Fruit fly (Drosophila melanogaster) whole organism, embryonic: Measurements from ENCODE around the gene CG31650.

Source experiments
- Atf-2 ChIP-seq: fragments of 200-800 bp; sonication (Bioruptor generic); optimal IDR thresholded peaks from 2 replicates; lab custom pipeline; 2016; ENCODE audit warnings: missing biosample characterization, missing genetic modification characterization
- Atf3 ChIP-seq: fragments of 200-800 bp; sonication (Bioruptor generic); optimal IDR thresholded peaks from 3 replicates; lab custom pipeline; 2016; ENCODE audit warnings: missing biosample characterization, missing genetic modification characterization
- Atf6 ChIP-seq: fragments of 200-800 bp; sonication (Bioruptor generic); IDR thresholded peaks from 2 replicates; pipeline ENCODE4 v1.3.6; 2022; ENCODE audit warnings: missing biosample characterization, missing genetic modification characterization
- B-H2 ChIP-seq: fragments of 200-800 bp; sonication (Bioruptor generic); optimal IDR thresholded peaks from 2 replicates; lab custom pipeline; 2018; ENCODE audit warnings: missing biosample characterization, mild to moderate bottlenecking, missing genetic modification characterization
- Blimp-1 ChIP-seq: fragments of 200-800 bp; sonication (Bioruptor generic); optimal IDR thresholded peaks from 3 replicates; lab custom pipeline; 2018; ENCODE audit warnings: missing biosample characterization, missing genetic modification characterization, mild to moderate bottlenecking, moderate library complexity, missing genetic modification reagents
- Bteb2 ChIP-seq: fragments of 200-800 bp; sonication (Bioruptor generic); optimal IDR thresholded peaks from 2 replicates; lab custom pipeline; 2016; ENCODE audit warnings: missing biosample characterization, missing genetic modification characterization
- CG10274 ChIP-seq: fragments of 200-800 bp; sonication (Bioruptor generic); optimal IDR thresholded peaks from 3 replicates; lab custom pipeline; 2017; ENCODE audit warnings: missing biosample characterization, mild to moderate bottlenecking, missing genetic modification characterization
- CG10959 ChIP-seq: fragments of 200-800 bp; sonication (Bioruptor generic); IDR thresholded peaks from 2 replicates; pipeline ENCODE4 v1.3.6; 2022; ENCODE audit warnings: missing biosample characterization, missing genetic modification characterization
- CG11504 ChIP-seq: fragments of 200-800 bp; sonication (Bioruptor generic); optimal IDR thresholded peaks from 3 replicates; lab custom pipeline; 2019; ENCODE audit warnings: missing biosample characterization, mild to moderate bottlenecking, missing genetic modification characterization, moderate library complexity
- CG12236 ChIP-seq: fragments of 200-800 bp; sonication (Bioruptor generic); optimal IDR thresholded peaks from 2 replicates; lab custom pipeline; 2016; ENCODE audit warnings: missing biosample characterization, missing genetic modification characterization
- CG13296 ChIP-seq: fragments of 200-800 bp; sonication (Bioruptor generic); optimal IDR thresholded peaks from 3 replicates; lab custom pipeline; 2018; ENCODE audit warnings: missing biosample characterization, mild to moderate bottlenecking, missing genetic modification characterization
- CG16813 ChIP-seq: fragments of 200-800 bp; sonication (Bioruptor generic); IDR thresholded peaks from 3 replicates; pipeline ENCODE4 v1.3.6; 2022; ENCODE audit warnings: missing biosample characterization, missing genetic modification characterization; ENCODE audit not compliant: partially characterized antibody
- CG16863 ChIP-seq: fragments of 200-800 bp; sonication (Bioruptor generic); optimal IDR thresholded peaks from 3 replicates; lab custom pipeline; 2016; ENCODE audit warnings: missing biosample characterization, missing genetic modification characterization
- CG17361 ChIP-seq: fragments of 200-800 bp; sonication (Bioruptor generic); IDR thresholded peaks from 3 replicates; pipeline ENCODE4 v1.3.6; 2022; ENCODE audit warnings: missing biosample characterization, missing genetic modification characterization
- CG17829 ChIP-seq: fragments of 200-800 bp; optimal IDR thresholded peaks from 2 replicates; lab custom pipeline; 2019; ENCODE audit warnings: missing biosample characterization, mild to moderate bottlenecking, missing genetic modification characterization, moderate library complexity
- CG1792 ChIP-seq: fragments of 200-800 bp; sonication (Bioruptor generic); optimal IDR thresholded peaks from 2 replicates; lab custom pipeline; 2016; ENCODE audit warnings: missing biosample characterization, missing genetic modification characterization
- CG1832 ChIP-seq: fragments of 200-800 bp; sonication (Bioruptor generic); optimal IDR thresholded peaks from 2 replicates; lab custom pipeline; 2017; ENCODE audit warnings: missing biosample characterization, mild to moderate bottlenecking, missing genetic modification characterization, inconsistent platforms
- CG2129 ChIP-seq: fragments of 200-800 bp; sonication (Bioruptor generic); IDR thresholded peaks from 2 replicates; pipeline ENCODE4 v1.3.6; 2022; ENCODE audit warnings: missing biosample characterization, missing genetic modification characterization; ENCODE audit not compliant: partially characterized antibody
- CG30020 ChIP-seq: fragments of 200-800 bp; optimal IDR thresholded peaks from 2 replicates; lab custom pipeline; 2019; ENCODE audit warnings: missing biosample characterization, mild to moderate bottlenecking, missing genetic modification characterization, moderate library complexity
- CG33213 ChIP-seq: fragments of 200-800 bp; sonication (Bioruptor generic); optimal IDR thresholded peaks from 3 replicates; lab custom pipeline; 2016; ENCODE audit warnings: missing biosample characterization, missing genetic modification characterization
- CG33557 ChIP-seq: fragments of 200-800 bp; sonication (Bioruptor generic); optimal IDR thresholded peaks from 2 replicates; lab custom pipeline; 2019; ENCODE audit warnings: missing biosample characterization, mild to moderate bottlenecking, missing genetic modification characterization, moderate library complexity
- CG5180 ChIP-seq: fragments of 200-800 bp; sonication (Bioruptor generic); optimal IDR thresholded peaks from 3 replicates; lab custom pipeline; 2017; ENCODE audit warnings: missing biosample characterization, missing genetic modification characterization, mild to moderate bottlenecking, moderate library complexity, missing genetic modification reagents
- CG9797 ChIP-seq: fragments of 200-800 bp; sonication (Bioruptor generic); optimal IDR thresholded peaks from 3 replicates; lab custom pipeline; 2018; ENCODE audit warnings: missing biosample characterization, mild to moderate bottlenecking, missing genetic modification characterization
- Dek ChIP-seq: fragments of 200-800 bp; sonication (Bioruptor generic); optimal IDR thresholded peaks from 3 replicates; lab custom pipeline; 2019; ENCODE audit warnings: missing biosample characterization, mild to moderate bottlenecking, missing genetic modification characterization, moderate library complexity
- HLH3B ChIP-seq: fragments of 200-800 bp; sonication (Bioruptor generic); IDR thresholded peaks from 2 replicates; pipeline ENCODE4 v1.3.6; 2022; ENCODE audit warnings: missing biosample characterization, missing genetic modification characterization
- Jarid2 ChIP-seq: fragments of 200-800 bp; sonication (Bioruptor generic); optimal IDR thresholded peaks from 3 replicates; lab custom pipeline; 2017; ENCODE audit warnings: mild to moderate bottlenecking, missing biosample characterization, missing genetic modification reagents, missing genetic modification characterization
- Lim3 ChIP-seq: fragments of 200-800 bp; sonication (Bioruptor generic); IDR thresholded peaks from 2 replicates; pipeline ENCODE4 v1.3.6; 2022; ENCODE audit warnings: missing biosample characterization, missing genetic modification characterization
- Med ChIP-seq: fragments of 200-800 bp; sonication (Bioruptor generic); peaks from one replicate; lab custom pipeline; 2016; ENCODE audit warnings: missing biosample characterization, missing genetic modification characterization, mild to moderate bottlenecking, inconsistent platforms, moderate library complexity
- Nf-YC ChIP-seq: fragments of 200-800 bp; optimal IDR thresholded peaks from 3 replicates; lab custom pipeline; 2019; ENCODE audit warnings: missing biosample characterization, mild to moderate bottlenecking, missing genetic modification characterization, moderate library complexity
- Opbp ChIP-seq: fragments of 200-800 bp; sonication (Bioruptor generic); IDR thresholded peaks from 3 replicates; pipeline ENCODE4 v1.3.6; 2022; ENCODE audit warnings: missing biosample characterization, missing genetic modification characterization; ENCODE audit not compliant: partially characterized antibody
- Spps ChIP-seq: fragments of 200-800 bp; sonication (Bioruptor generic); optimal IDR thresholded peaks from 2 replicates; lab custom pipeline; 2018; ENCODE audit warnings: missing biosample characterization, mild to moderate bottlenecking, missing genetic modification characterization
- bsh ChIP-seq, 2 experiments: fragments of 200-800 bp; sonication (Bioruptor generic); optimal IDR thresholded peaks; 2 replicates each; lab custom pipeline; 2017 to 2018; ENCODE audit warnings: mild to moderate bottlenecking in 2 of 2, missing biosample characterization in 2 of 2, missing genetic modification characterization in 2 of 2, moderate library complexity in 1 of 2
- dmrt11E ChIP-seq: fragments of 200-800 bp; sonication (Bioruptor generic); optimal IDR thresholded peaks from 3 replicates; lab custom pipeline; 2018; ENCODE audit warnings: missing biosample characterization, mild to moderate bottlenecking, missing genetic modification characterization, moderate library complexity
- dmrt99B ChIP-seq: fragments of 200-800 bp; sonication (Bioruptor generic); optimal IDR thresholded peaks from 2 replicates; lab custom pipeline; 2018; ENCODE audit warnings: missing biosample characterization, mild to moderate bottlenecking, missing genetic modification characterization, moderate library complexity
- esg ChIP-seq: fragments of 200-800 bp; sonication (Bioruptor generic); conservative IDR thresholded peaks from 2 replicates; pipeline ENCODE4 v1.3.6; 2022; ENCODE audit warnings: missing biosample characterization, missing genetic modification characterization
- gcm2 ChIP-seq: fragments of 200-800 bp; sonication (Bioruptor generic); optimal IDR thresholded peaks from 2 replicates; lab custom pipeline; 2016; ENCODE audit warnings: missing biosample characterization, missing genetic modification characterization
- ind ChIP-seq: fragments of 200-800 bp; sonication (Bioruptor generic); optimal IDR thresholded peaks from 3 replicates; lab custom pipeline; 2016; ENCODE audit warnings: missing biosample characterization, missing genetic modification characterization
- ken ChIP-seq: fragments of 200-800 bp; sonication (Bioruptor generic); IDR thresholded peaks from 3 replicates; pipeline ENCODE4 v1.3.6; 2022; ENCODE audit warnings: missing biosample characterization, missing genetic modification characterization
- lov ChIP-seq, 2 experiments: fragments of 200-800 bp in 1 of 2; fragments of >200 bp in 1 of 2; sonication (Bioruptor generic) in 1 of 2; IDR thresholded peaks in 1 of 2; optimal IDR thresholded peaks in 1 of 2; 2 replicates in 1 of 2; 3 replicates in 1 of 2; pipeline versions ENCODE4 v1.3.6 to Lab custom; 2017 to 2022; ENCODE audit warnings: missing biosample characterization in 1 of 2, missing genetic modification characterization in 1 of 2
- peb ChIP-seq: fragments of 200-800 bp; sonication (Bioruptor generic); IDR thresholded peaks from 2 replicates; pipeline ENCODE4 v1.3.6; 2022; ENCODE audit warnings: missing biosample characterization, missing genetic modification characterization
- phol ChIP-seq: fragments of 200-800 bp; sonication (Bioruptor generic); optimal IDR thresholded peaks from 3 replicates; lab custom pipeline; 2018; ENCODE audit warnings: missing biosample characterization, mild to moderate bottlenecking, missing genetic modification characterization, moderate library complexity
- row ChIP-seq: fragments of 200-800 bp; sonication (Bioruptor generic); IDR thresholded peaks from 3 replicates; pipeline ENCODE4 v1.3.6; 2022; ENCODE audit warnings: missing biosample characterization, missing genetic modification characterization
- sc ChIP-seq, 3 experiments: fragments of >200 bp in 2 of 3; fragments of 200-800 bp in 1 of 3; sonication (Bioruptor generic) in 1 of 3; optimal IDR thresholded peaks; 2 replicates in 2 of 3; 3 replicates in 1 of 3; lab custom pipeline; 2017; ENCODE audit warnings: mild to moderate bottlenecking in 1 of 3, missing biosample characterization in 1 of 3, missing genetic modification characterization in 1 of 3, missing genetic modification reagents in 1 of 3
- sima ChIP-seq: fragments of 200-800 bp; sonication (Bioruptor generic); optimal IDR thresholded peaks from 2 replicates; lab custom pipeline; 2016; ENCODE audit warnings: missing biosample characterization, missing genetic modification characterization
- ssp ChIP-seq: fragments of 200-800 bp; sonication (Bioruptor generic); IDR thresholded peaks from 2 replicates; pipeline ENCODE4 v1.3.6; 2022; ENCODE audit warnings: missing biosample characterization, missing genetic modification characterization
- tna ChIP-seq: fragments of 200-800 bp; sonication (Bioruptor generic); IDR thresholded peaks from 2 replicates; pipeline ENCODE4 v1.3.6; 2022; ENCODE audit warnings: missing biosample characterization, missing genetic modification characterization; ENCODE audit not compliant: partially characterized antibody
- tup ChIP-seq: fragments of 200-800 bp; sonication (Bioruptor generic); optimal IDR thresholded peaks from 2 replicates; lab custom pipeline; 2016; ENCODE audit warnings: missing biosample characterization, mild to moderate bottlenecking, missing genetic modification characterization, moderate library complexity
- wdn ChIP-seq: fragments of 200-800 bp; sonication (Bioruptor generic); IDR thresholded peaks from 2 replicates; pipeline ENCODE4 v1.3.6; 2022; ENCODE audit warnings: missing biosample characterization, missing genetic modification characterization
- zfh1 ChIP-seq: fragments of 200-800 bp; sonication (Bioruptor generic); IDR thresholded peaks from 3 replicates; pipeline ENCODE4 v1.3.6; 2022; ENCODE audit warnings: missing biosample characterization, missing genetic modification characterization

The CG31650 gene

dm6 chr2L:5010784-5011260 lies 33.7 kb downstream of the CG31650 start, which contains the start of the genes CG31917, Tfb5 and SelT (continued):
- TF ChIP-seq Bteb2 (GFP tag; lab: Kevin White, UChicago) (peak; percentile 36), peb (GFP tag; lab: Robert Waterston, UW) (no peak), tup (no peak), CG33557 (GFP tag; lab: Kevin White, UChicago) (peak; percentile 56), HLH3B (GFP tag; lab: Robert Waterston, UW) (peak; percentile 45; the same call in 1 of the 2 replicates), Opbp (no peak), bsh (GFP tag; optimal IDR thresholded peaks at IDR 0.05; lab: Kevin White, UChicago) (peak in 1 of 2 experiments; percentile 40), CG16863 (peak; percentile 57), CG1832 (GFP tag; lab: Kevin White, UChicago) (no peak), CG17361 (no peak; the same call in 1 of the 3 replicates), ken (GFP tag; lab: Robert Waterston, UW) (no peak), CG10959 (no peak), Atf-2 (GFP tag; lab: Kevin White, UChicago) (peak; percentile 30), phol (tag; lab: Kevin White, UChicago) (peak; percentile 70), sc (optimal IDR thresholded peaks at IDR 0.05; lab: Kevin White, UChicago) (no peak), sc (GFP tag; optimal IDR thresholded peaks at IDR 0.05; lab: Kevin White, UChicago) (no peak), esg (GFP tag; lab: Robert Waterston, UW) (no peak), row (GFP tag; lab: Robert Waterston, UW) (peak; percentile 95), CG13296 (GFP tag; lab: Kevin White, UChicago) (no peak), tna (GFP tag; lab: Robert Waterston, UW) (no peak), Dek (tag; lab: Kevin White, UChicago) (peak; percentile 45), wdn (GFP tag; lab: Robert Waterston, UW) (peak; percentile 31; the same call in 1 of the 2 replicates), CG10274 (no peak), CG17829 (peak; percentile 63), CG11504 (peak; percentile 65), Med (GFP tag; lab: Kevin White, UChicago) (peak; percentile 92), Jarid2 (no peak), CG30020 (tag; lab: Kevin White, UChicago) (no peak), Nf-YC (no peak), Lim3 (no peak), Atf3 (GFP tag; lab: Kevin White, UChicago) (no peak), sima (GFP tag; lab: Kevin White, UChicago) (no peak), ssp (GFP tag; lab: Robert Waterston, UW) (0 out of 2 replicates have a peak, but pooled peaks have one; percentile 23), dmrt99B (tag; lab: Kevin White, UChicago) (no peak), lov (optimal IDR thresholded peaks at IDR 0.05; lab: Kevin White, UChicago) (peak; percentile 60), lov (GFP tag; IDR thresholded peaks at IDR 0.05; lab: Robert Waterston, UW) (no peak), Atf6 (peak; percentile 30; the same call in 1 of the 2 replicates), CG12236 (GFP tag; lab: Kevin White, UChicago) (no peak), CG33213 (peak; percentile 65), dmrt11E (peak; percentile 52), CG9797 (GFP tag; lab: Kevin White, UChicago) (peak; percentile 30), CG5180 (GFP tag; lab: Kevin White, UChicago) (no peak), CG1792 (GFP tag; lab: Kevin White, UChicago) (peak; percentile 37), gcm2 (no peak), Blimp-1 (GFP tag; lab: Kevin White, UChicago) (no peak), ind (peak; percentile 47), CG2129 (GFP tag; lab: Robert Waterston, UW) (peak; percentile 60), Spps (peak; percentile 3), zfh1 (GFP tag; lab: Robert Waterston, UW) (peak; percentile 59; the same call in 1 of the 3 replicates), CG16813 (GFP tag; lab: Robert Waterston, UW) (peak; percentile 81), B-H2 (GFP tag; lab: Kevin White, UChicago) (peak; percentile 42)
